Worm (Caenorhabditis elegans): ENCODE data around the gene cyp-13A1.

Gene cyp-13A1

DNA sequence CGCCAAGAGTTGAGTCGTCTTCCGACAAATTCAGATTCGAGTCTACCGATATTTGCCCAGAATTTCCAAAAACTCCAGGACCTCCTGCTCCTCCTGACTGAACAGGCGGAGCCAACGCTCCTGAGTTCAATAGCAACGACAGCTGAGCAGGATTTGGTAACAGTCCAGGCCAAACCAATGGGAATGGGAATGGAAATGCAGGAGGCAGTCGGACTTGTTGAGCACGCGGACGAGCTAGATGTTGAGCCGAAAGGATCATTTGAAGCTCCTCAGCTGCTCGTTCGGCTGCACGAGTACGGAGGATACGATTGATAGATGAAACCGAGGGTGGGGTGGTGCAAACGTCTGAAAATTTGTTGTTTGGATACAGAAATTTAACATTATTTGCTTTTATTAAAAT, 45.1 kb upstream of the cyp-13A1 start:
- TF ChIP-seq nhr-237 (tag; optimal IDR thresholded peaks at IDR 0.05) (no peak), flh-1 (GFP tag; optimal IDR thresholded peaks at IDR 0.05) (no peak), nhr-2 (tag; optimal IDR thresholded peaks at IDR 0.05) (no peak), sem-2 (GFP tag; optimal IDR thresholded peaks at IDR 0.05) (no peak), unc-120 (tag; optimal IDR thresholded peaks at IDR 0.05; ENCODE audit: poor library complexity, severe bottlenecking) (no peak), nhr-12 (tag; optimal IDR thresholded peaks at IDR 0.05) (no peak), elt-3 (tag; optimal IDR thresholded peaks at IDR 0.05) (no peak), M03D4.4 (tag; optimal IDR thresholded peaks at IDR 0.05) (no peak), blmp-1 (tag; optimal IDR thresholded peaks at IDR 0.05) (no peak), pha-4 (tag; optimal IDR thresholded peaks at IDR 0.05) (no peak), unc-62 (GFP tag; optimal IDR thresholded peaks at IDR 0.05) (no peak), lin-13 (tag; optimal IDR thresholded peaks at IDR 0.05) (no peak), mab-5 (tag; optimal IDR thresholded peaks at IDR 0.05) (no peak), bed-3 (GFP tag; optimal IDR thresholded peaks at IDR 0.05) (no peak), ham-2 (GFP tag; optimal IDR thresholded peaks at IDR 0.05) (no peak)

- TF ChIP-seq sem-2 (GFP tag; optimal IDR thresholded peaks at IDR 0.05): no peak
- TF ChIP-seq ceh-43 (GFP tag; optimal IDR thresholded peaks at IDR 0.05): no peak
- no peak for TF ChIP-seq unc-120 (tag; optimal IDR thresholded peaks at IDR 0.05; ENCODE audit: poor library complexity, severe bottlenecking)
- no peak for TF ChIP-seq nhr-76 (tag; optimal IDR thresholded peaks at IDR 0.05)
- no peak for TF ChIP-seq flh-1 (GFP tag; optimal IDR thresholded peaks at IDR 0.05)
- TF ChIP-seq sptf-1 (tag; optimal IDR thresholded peaks at IDR 0.05): no peak
- no peak for TF ChIP-seq cnd-1 (tag; optimal IDR thresholded peaks at IDR 0.05)
Observed at ce11 chrII:9807519-9807972, 25.7 kb upstream of the cyp-13A1 start, which contains the start of gene cyp-13A8. Gene cyp-13A8, minus strand, starts transcription at chrII:9807569.

DNA sequence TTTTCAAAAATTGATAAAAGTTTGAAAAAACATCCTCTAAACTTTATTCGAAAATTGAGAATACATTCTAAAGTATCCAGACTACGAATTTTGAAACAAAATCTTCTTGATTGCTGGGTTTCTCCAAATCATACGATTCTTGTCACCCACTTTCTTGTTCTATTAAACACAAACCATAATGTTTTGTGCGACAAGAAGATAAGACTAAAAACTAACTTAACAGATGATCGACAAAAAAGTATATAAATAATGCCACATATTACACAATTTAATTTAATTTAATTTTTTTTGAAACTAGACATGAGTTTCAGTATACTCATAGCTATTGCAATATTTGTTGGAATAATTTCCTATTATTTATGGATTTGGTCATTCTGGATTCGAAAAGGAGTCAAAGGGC, 21.5 kb upstream of the cyp-13A1 start, which contains the start of gene cyp-13A7:
TSS of gene cyp-13A7 (plus strand) at position 301 of the 400 bp plus-strand sequence.
- TF ChIP-seq ztf-11 (tag; optimal IDR thresholded peaks at IDR 0.05) (no peak), tbx-8 (GFP tag; optimal IDR thresholded peaks at IDR 0.05) (no peak), ham-2 (GFP tag; optimal IDR thresholded peaks at IDR 0.05) (no peak), lin-13 (tag; optimal IDR thresholded peaks at IDR 0.05) (no peak), snpc-4 (tag; optimal IDR thresholded peaks at IDR 0.05) (no peak), mls-2 (tag; optimal IDR thresholded peaks at IDR 0.05) (no peak), flh-1 (GFP tag; optimal IDR thresholded peaks at IDR 0.05) (no peak), cnd-1 (tag; optimal IDR thresholded peaks at IDR 0.05) (no peak), unc-62 (GFP tag; optimal IDR thresholded peaks at IDR 0.05) (no peak), unc-39 (tag; optimal IDR thresholded peaks at IDR 0.05) (no peak), nhr-2 (tag; optimal IDR thresholded peaks at IDR 0.05) (no peak), drap-1 (GFP tag; optimal IDR thresholded peaks at IDR 0.05) (no peak), nhr-12 (tag; optimal IDR thresholded peaks at IDR 0.05) (no peak), mab-5 (tag; optimal IDR thresholded peaks at IDR 0.05) (no peak), elt-3 (tag; optimal IDR thresholded peaks at IDR 0.05) (no peak), hlh-1 (tag; optimal IDR thresholded peaks at IDR 0.05) (no peak)

DNA sequence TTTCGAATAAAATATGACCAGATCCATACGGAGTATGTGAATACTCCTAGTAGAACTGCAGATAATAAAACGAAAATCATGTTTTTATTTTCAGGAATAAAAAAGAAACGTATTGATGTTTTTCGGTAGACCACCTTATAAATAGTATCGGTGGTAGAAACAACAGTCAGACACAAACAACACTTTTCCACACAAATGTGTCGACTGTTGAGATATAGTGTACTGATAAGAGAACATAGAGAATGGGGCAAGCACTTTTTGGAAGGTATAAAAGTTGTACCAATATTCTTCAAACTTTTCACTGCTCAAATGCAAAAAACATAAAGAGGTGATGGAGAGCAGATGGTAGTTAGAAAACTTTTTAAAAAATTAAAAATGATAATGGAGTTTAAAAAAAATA, 20.8 kb upstream of the cyp-13A1 start, which contains the start of gene cyp-13A6:
TSS of gene cyp-13A6 (minus strand) at position 180 of the 400 bp plus-strand sequence.
- TF ChIP-seq ceh-43 (GFP tag; optimal IDR thresholded peaks at IDR 0.05): no peak
- no peak for TF ChIP-seq ham-2 (GFP tag; optimal IDR thresholded peaks at IDR 0.05)
- TF ChIP-seq mab-5 (tag; optimal IDR thresholded peaks at IDR 0.05): no peak
- no peak for TF ChIP-seq zip-8 (tag; optimal IDR thresholded peaks at IDR 0.05)
- no peak for TF ChIP-seq mls-2 (tag; optimal IDR thresholded peaks at IDR 0.05)

ce11 chrII:9800251-9800650, 18.5 kb upstream of the cyp-13A1 start, which contains the start of gene cyp-13A5:
Gene cyp-13A5, minus strand, starts transcription at chrII:9800362.
- no peak for TF ChIP-seq flh-1 (GFP tag; optimal IDR thresholded peaks at IDR 0.05)
- TF ChIP-seq tbx-8 (GFP tag; optimal IDR thresholded peaks at IDR 0.05): no peak
- TF ChIP-seq unc-62 (GFP tag; optimal IDR thresholded peaks at IDR 0.05): no peak
- TF ChIP-seq sem-2 (GFP tag; optimal IDR thresholded peaks at IDR 0.05): no peak
- TF ChIP-seq mab-5 (tag; optimal IDR thresholded peaks at IDR 0.05): no peak
- no peak for TF ChIP-seq M03D4.4 (tag; optimal IDR thresholded peaks at IDR 0.05)
- TF ChIP-seq unc-120 (tag; optimal IDR thresholded peaks at IDR 0.05; ENCODE audit: poor library complexity, severe bottlenecking): no peak
- no peak for TF ChIP-seq bed-3 (GFP tag; optimal IDR thresholded peaks at IDR 0.05)

- no peak for TF ChIP-seq sem-2 (GFP tag; optimal IDR thresholded peaks at IDR 0.05)
- no peak for TF ChIP-seq tbx-8 (GFP tag; optimal IDR thresholded peaks at IDR 0.05)
- TF ChIP-seq ham-2 (GFP tag; optimal IDR thresholded peaks at IDR 0.05): no peak
- TF ChIP-seq ceh-43 (GFP tag; optimal IDR thresholded peaks at IDR 0.05): no peak
- no peak for TF ChIP-seq drap-1 (GFP tag; optimal IDR thresholded peaks at IDR 0.05)
- TF ChIP-seq flh-1 (GFP tag; optimal IDR thresholded peaks at IDR 0.05): no peak
- TF ChIP-seq snpc-4 (tag; optimal IDR thresholded peaks at IDR 0.05): no peak
- TF ChIP-seq zip-8 (tag; optimal IDR thresholded peaks at IDR 0.05): no peak
- no peak for TF ChIP-seq hlh-1 (tag; optimal IDR thresholded peaks at IDR 0.05)
- no peak for TF ChIP-seq blmp-1 (tag; optimal IDR thresholded peaks at IDR 0.05)
- TF ChIP-seq ceh-83 (GFP tag; optimal IDR thresholded peaks at IDR 0.05): no peak
- TF ChIP-seq lsy-2 (tag; optimal IDR thresholded peaks at IDR 0.05): no peak
- TF ChIP-seq nhr-2 (tag; optimal IDR thresholded peaks at IDR 0.05): no peak
Observed at ce11 chrII:9797664-9798063, 15.9 kb upstream of the cyp-13A1 start, which contains the start of gene cyp-13A4. Gene cyp-13A4, minus strand, starts transcription at chrII:9797740.

All from whole organism, mixed stage, embryonic.